Worm (Caenorhabditis elegans) whole organism, L4 larva: Measurements from ENCODE around the gene T14G12.11.

Source experiments
- aly-2 ChIP-seq: sonication (generic microtip); optimal IDR thresholded peaks from 2 replicates; lab custom pipeline; 2018; ENCODE audit warnings: missing biosample characterization, missing genetic modification characterization
- attf-4 ChIP-seq: sonication (generic microtip); optimal IDR thresholded peaks from 3 replicates; lab custom pipeline; 2017; ENCODE audit warnings: missing biosample characterization, missing genetic modification characterization
- ceh-32 ChIP-seq: sonication (generic microtip); optimal IDR thresholded peaks from 2 replicates; lab custom pipeline; 2016; ENCODE audit warnings: mild to moderate bottlenecking, missing genetic modification characterization, missing compliant biosample characterization; ENCODE audit not compliant: poor library complexity
- daf-12 ChIP-seq: fragments of 150-350 bp; optimal IDR thresholded peaks from 2 replicates; lab custom pipeline; 2014; ENCODE audit warnings: missing biosample characterization, missing genetic modification reagents, missing genetic modification characterization
- fkh-10 ChIP-seq: fragments of 150-350 bp; optimal IDR thresholded peaks from 2 replicates; lab custom pipeline; 2014; ENCODE audit warnings: missing biosample characterization, missing genetic modification reagents, missing genetic modification characterization
- lsy-2 ChIP-seq, 2 experiments: fragments of 150-350 bp in 1 of 2; sonication (generic microtip) in 1 of 2; optimal IDR thresholded peaks; 2 replicates each; lab custom pipeline; 2014 to 2017; ENCODE audit warnings: missing biosample characterization in 2 of 2, missing genetic modification characterization in 2 of 2
- mep-1 ChIP-seq: fragments of 150-350 bp; sonication (generic microtip); optimal IDR thresholded peaks from 3 replicates; lab custom pipeline; 2014; ENCODE audit warnings: missing biosample characterization, missing genetic modification characterization
- nhr-111 ChIP-seq: fragments of 200-800 bp; sonication (Bioruptor generic); optimal IDR thresholded peaks from 2 replicates; lab custom pipeline; 2018; ENCODE audit warnings: mild to moderate bottlenecking, missing genetic modification characterization, missing compliant biosample characterization
- nhr-237 ChIP-seq: sonication (generic microtip); optimal IDR thresholded peaks from 2 replicates; lab custom pipeline; 2017; ENCODE audit warnings: missing biosample characterization, missing genetic modification characterization
- pha-4 ChIP-seq, 2 experiments: fragments of 150-350 bp in 1 of 2; fragments of 200-800 bp in 1 of 2; sonication (Bioruptor generic) in 1 of 2; IDR thresholded peaks in 1 of 2; optimal IDR thresholded peaks in 1 of 2; 2 replicates each; pipeline versions ENCODE4 v1.3.6 to Lab custom; 2014 to 2022; ENCODE audit warnings: missing genetic modification characterization in 2 of 2, missing genetic modification reagents in 2 of 2, missing biosample characterization in 1 of 2, missing compliant biosample characterization in 1 of 2
- unc-39 ChIP-seq: sonication (generic microtip); optimal IDR thresholded peaks from 2 replicates; lab custom pipeline; 2017; ENCODE audit warnings: missing biosample characterization, missing genetic modification characterization
- unc-62 ChIP-seq, 3 experiments: fragments of 150-350 bp in 1 of 3; sonication (generic microtip); optimal IDR thresholded peaks in 2 of 3; peaks in 1 of 3; 1 replicate in 1 of 3; 2 replicates in 2 of 3; lab custom pipeline; 2014 to 2017; ENCODE audit warnings: missing biosample characterization in 3 of 3, missing genetic modification characterization in 3 of 3, missing genetic modification reagents in 3 of 3, missing genotype in 1 of 3
- ztf-11 ChIP-seq: fragments of 150-350 bp; optimal IDR thresholded peaks from 2 replicates; lab custom pipeline; 2014; ENCODE audit warnings: missing biosample characterization, missing genetic modification characterization

DNA sequence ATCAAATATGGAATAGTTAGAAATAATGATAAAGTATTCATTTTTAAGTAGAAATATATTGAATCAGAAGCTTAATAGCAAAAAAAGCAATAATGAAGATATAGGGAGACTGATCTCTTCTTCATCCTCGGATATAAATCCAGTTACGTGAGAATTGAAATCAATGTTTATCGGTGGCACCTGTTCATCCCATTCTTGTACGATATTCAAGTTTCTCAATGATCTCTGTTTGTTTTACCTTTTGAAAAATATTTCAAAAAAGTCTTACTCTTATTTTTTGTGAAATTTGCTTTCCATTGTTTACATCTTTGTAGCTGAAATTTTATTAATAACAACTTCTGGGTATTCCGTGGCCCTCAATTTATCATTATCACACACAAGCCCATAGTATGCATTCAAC lies 3.9 kb downstream of the T14G12.11 start, which contains the start of gene T14G12.12:
- no peak for TF ChIP-seq daf-12 (tag; lab: Kevin White, UChicago)
- TF ChIP-seq attf-4 (tag; lab: Kevin White, UChicago), result no peak
- TF ChIP-seq unc-62 (GFP tag; optimal IDR thresholded peaks at IDR 0.05 in 1 of 2; lab: Kevin White, UChicago), result no peak
- no peak for TF ChIP-seq unc-62 (tag; optimal IDR thresholded peaks at IDR 0.05; lab: Kevin White, UChicago)
- no peak for TF ChIP-seq mep-1
- no peak for TF ChIP-seq ztf-11
- no peak for TF ChIP-seq lsy-2 (tag; optimal IDR thresholded peaks at IDR 0.05; lab: Kevin White, UChicago)
- TF ChIP-seq ceh-32 (tag; lab: Kevin White, UChicago), result no peak
- no peak for TF ChIP-seq unc-39
- TF ChIP-seq fkh-10 (GFP tag; lab: Kevin White, UChicago), result no peak
- no peak for TF ChIP-seq nhr-111
- TF ChIP-seq pha-4 (GFP tag; IDR thresholded peaks at IDR 0.05; lab: Robert Waterston, UW), result no peak
- no peak for TF ChIP-seq pha-4 (tag; optimal IDR thresholded peaks at IDR 0.05; lab: Kevin White, UChicago)
- TF ChIP-seq aly-2 (tag; lab: Kevin White, UChicago), result no peak
- TF ChIP-seq nhr-237 (tag; lab: Kevin White, UChicago), result no peak
